Worm (Caenorhabditis elegans) whole organism, mixed stage, embryonic: ENCODE results near the gene Y61A9LA.12.

Experiments
- cnd-1 ChIP-seq: fragments of 200-800 bp; sonication (Bioruptor generic); optimal IDR thresholded peaks from 2 replicates; lab custom pipeline; 2018; ENCODE audit warnings: mild to moderate bottlenecking, missing genetic modification characterization, missing compliant biosample characterization
- elt-3 ChIP-seq: fragments of 150-350 bp; optimal IDR thresholded peaks from 2 replicates; lab custom pipeline; 2014; ENCODE audit warnings: missing biosample characterization, missing genetic modification characterization
- mls-2 ChIP-seq: sonication (generic microtip); optimal IDR thresholded peaks from 2 replicates; lab custom pipeline; 2016; ENCODE audit warnings: mild to moderate bottlenecking, missing genetic modification characterization, moderate library complexity, missing compliant biosample characterization
- nhr-2 ChIP-seq: fragments of 150-350 bp; optimal IDR thresholded peaks from 2 replicates; lab custom pipeline; 2014; ENCODE audit warnings: missing biosample characterization, missing genetic modification characterization
- nhr-237 ChIP-seq: fragments of 150-350 bp; optimal IDR thresholded peaks from 2 replicates; lab custom pipeline; 2014; ENCODE audit warnings: missing biosample characterization, missing genetic modification characterization
- pha-4 ChIP-seq: fragments of 150-350 bp; optimal IDR thresholded peaks from 2 replicates; lab custom pipeline; 2018; ENCODE audit warnings: missing biosample characterization, missing genetic modification reagents, missing genetic modification characterization
- snpc-4 ChIP-seq: fragments of 150-350 bp; optimal IDR thresholded peaks from 2 replicates; lab custom pipeline; 2014; ENCODE audit warnings: missing biosample characterization, missing genetic modification characterization

ce11 chrV:4507836-4508462 is 45.7 kb upstream of the Y61A9LA.12 start:
- TF ChIP-seq snpc-4: no peak
- TF ChIP-seq mls-2 (tag; lab: Kevin White, UChicago): peak; percentile 46
- no peak for TF ChIP-seq pha-4 (tag; lab: Kevin White, UChicago)
- TF ChIP-seq nhr-2: peak; percentile 7
- TF ChIP-seq cnd-1 (tag; lab: Kevin White, UChicago): peak; percentile 50
- TF ChIP-seq elt-3 (tag; lab: Kevin White, UChicago): no peak
- no peak for TF ChIP-seq nhr-237 (tag; lab: Kevin White, UChicago)
